Fruit fly (Drosophila melanogaster) whole organism, embryonic: Measurements from ENCODE around the gene CG31016.

Source experiments
- Asciz ChIP-seq: fragments of 200-800 bp; sonication (Bioruptor generic); optimal IDR thresholded peaks from 2 replicates; lab custom pipeline; 2017; ENCODE audit warnings: missing biosample characterization, mild to moderate bottlenecking, missing genetic modification characterization, missing genetic modification reagents
- CG13624 ChIP-seq: fragments of 200-800 bp; sonication (Bioruptor generic); optimal IDR thresholded peaks from 2 replicates; lab custom pipeline; 2016; ENCODE audit warnings: missing biosample characterization, missing genetic modification characterization
- CG13894 ChIP-seq: fragments of 200-800 bp; sonication (Bioruptor generic); optimal IDR thresholded peaks from 3 replicates; lab custom pipeline; 2018; ENCODE audit warnings: missing biosample characterization, mild to moderate bottlenecking, missing genetic modification characterization, moderate library complexity
- CG15514 ChIP-seq: fragments of 200-800 bp; sonication (Bioruptor generic); optimal IDR thresholded peaks from 3 replicates; lab custom pipeline; 2017; ENCODE audit warnings: missing biosample characterization, missing genetic modification characterization, mild to moderate bottlenecking, moderate library complexity, missing genetic modification reagents
- CG18619 ChIP-seq: fragments of 200-800 bp; sonication (Bioruptor generic); optimal IDR thresholded peaks from 3 replicates; lab custom pipeline; 2017; ENCODE audit warnings: missing biosample characterization, mild to moderate bottlenecking, missing genetic modification characterization
- CG2678 ChIP-seq: fragments of 200-800 bp; sonication (Bioruptor generic); optimal IDR thresholded peaks from 3 replicates; lab custom pipeline; 2019; ENCODE audit warnings: missing biosample characterization, mild to moderate bottlenecking, missing genetic modification characterization, moderate library complexity
- CG2712 ChIP-seq: fragments of 200-800 bp; optimal IDR thresholded peaks from 3 replicates; lab custom pipeline; 2019; ENCODE audit warnings: missing biosample characterization, mild to moderate bottlenecking, missing genetic modification characterization, moderate library complexity
- CG2889 ChIP-seq: fragments of 200-800 bp; sonication (Bioruptor generic); IDR thresholded peaks from 3 replicates; pipeline ENCODE4 v1.3.6; 2022; ENCODE audit warnings: missing biosample characterization, missing genetic modification characterization
- CG30431 ChIP-seq: fragments of 200-800 bp; sonication (Bioruptor generic); optimal IDR thresholded peaks from 2 replicates; lab custom pipeline; 2017; ENCODE audit warnings: missing biosample characterization, missing genetic modification characterization
- CG3065 ChIP-seq: fragments of 200-800 bp; sonication (Bioruptor generic); optimal IDR thresholded peaks from 2 replicates; lab custom pipeline; 2016; ENCODE audit warnings: missing biosample characterization, missing genetic modification characterization
- CG34376 ChIP-seq: fragments of 200-800 bp; sonication (Bioruptor generic); optimal IDR thresholded peaks from 2 replicates; lab custom pipeline; 2018; ENCODE audit warnings: missing biosample characterization, mild to moderate bottlenecking, missing genetic modification characterization
- CG4360 ChIP-seq: fragments of 200-800 bp; sonication (Bioruptor generic); IDR thresholded peaks from 2 replicates; pipeline ENCODE4 v1.3.6; 2022; ENCODE audit warnings: missing biosample characterization, missing genetic modification characterization
- CG43689 ChIP-seq: fragments of 200-800 bp; sonication (Bioruptor generic); IDR thresholded peaks from 2 replicates; pipeline ENCODE4 v1.3.6; 2022; ENCODE audit warnings: missing biosample characterization, missing genetic modification characterization
- CG6272 ChIP-seq: fragments of 200-800 bp; sonication (Bioruptor generic); IDR thresholded peaks from 2 replicates; pipeline ENCODE4 v1.3.6; 2022; ENCODE audit warnings: missing biosample characterization, missing genetic modification characterization
- CG7357 ChIP-seq: fragments of 200-800 bp; sonication (Bioruptor generic); IDR thresholded peaks from 3 replicates; pipeline ENCODE4 v1.3.6; 2022; ENCODE audit warnings: missing biosample characterization, missing genetic modification characterization
- CG9817 ChIP-seq: fragments of 200-800 bp; sonication (Bioruptor generic); optimal IDR thresholded peaks from 2 replicates; lab custom pipeline; 2018; ENCODE audit warnings: missing biosample characterization, mild to moderate bottlenecking, missing genetic modification characterization, moderate library complexity
- CTCF ChIP-seq: fragments of 200-800 bp; sonication (Bioruptor generic); optimal IDR thresholded peaks from 2 replicates; lab custom pipeline; 2017; ENCODE audit warnings: missing biosample characterization, mild to moderate bottlenecking, missing genetic modification characterization, moderate library complexity
- CrebB ChIP-seq: fragments of 200-800 bp; sonication (Bioruptor generic); optimal IDR thresholded peaks from 3 replicates; lab custom pipeline; 2018; ENCODE audit warnings: missing biosample characterization, mild to moderate bottlenecking, missing genetic modification characterization
- Ets97D ChIP-seq: fragments of 200-800 bp; sonication (Bioruptor generic); optimal IDR thresholded peaks from 3 replicates; lab custom pipeline; 2016; ENCODE audit warnings: missing biosample characterization, missing genetic modification characterization
- Fer1 ChIP-seq: fragments of 200-800 bp; sonication (Bioruptor generic); optimal IDR thresholded peaks from 2 replicates; lab custom pipeline; 2017; ENCODE audit warnings: missing biosample characterization, mild to moderate bottlenecking, missing genetic modification characterization
- HLH4C ChIP-seq: fragments of 200-800 bp; sonication (Bioruptor generic); IDR thresholded peaks from 3 replicates; pipeline ENCODE4 v1.3.6; 2022; ENCODE audit warnings: missing biosample characterization, missing genetic modification characterization; ENCODE audit not compliant: partially characterized antibody
- Hr39 ChIP-seq: fragments of >200 bp; optimal IDR thresholded peaks from 2 replicates; lab custom pipeline; 2017
- Kr ChIP-seq: fragments of 200-800 bp; sonication (Bioruptor generic); optimal IDR thresholded peaks from 2 replicates; lab custom pipeline; 2017; ENCODE audit warnings: missing biosample characterization, mild to moderate bottlenecking, missing genetic modification characterization
- Lim3 ChIP-seq: fragments of 200-800 bp; sonication (Bioruptor generic); IDR thresholded peaks from 2 replicates; pipeline ENCODE4 v1.3.6; 2022; ENCODE audit warnings: missing biosample characterization, missing genetic modification characterization
- ara ChIP-seq: fragments of 200-800 bp; sonication (Bioruptor generic); IDR thresholded peaks from 2 replicates; pipeline ENCODE4 v1.3.6; 2022; ENCODE audit warnings: missing biosample characterization, missing genetic modification characterization
- bbx ChIP-seq: fragments of 200-800 bp; sonication (Bioruptor generic); IDR thresholded peaks from 2 replicates; pipeline ENCODE4 v1.3.6; 2022; ENCODE audit warnings: missing biosample characterization, missing genetic modification characterization; ENCODE audit not compliant: partially characterized antibody
- crc ChIP-seq: fragments of 200-800 bp; sonication (Bioruptor generic); optimal IDR thresholded peaks from 2 replicates; lab custom pipeline; 2016; ENCODE audit warnings: missing biosample characterization, missing genetic modification characterization
- disco-r ChIP-seq: fragments of 200-800 bp; sonication (Bioruptor generic); optimal IDR thresholded peaks from 2 replicates; lab custom pipeline; 2016; ENCODE audit warnings: missing biosample characterization, missing genetic modification characterization
- dysf ChIP-seq: fragments of 200-800 bp; sonication (Bioruptor generic); IDR thresholded peaks from 3 replicates; pipeline ENCODE4 v1.3.6; 2022; ENCODE audit warnings: missing biosample characterization, missing genetic modification characterization
- exex ChIP-seq: fragments of 200-800 bp; sonication (Bioruptor generic); optimal IDR thresholded peaks from 4 replicates; lab custom pipeline; 2018; ENCODE audit warnings: missing biosample characterization, mild to moderate bottlenecking, missing genetic modification characterization, moderate library complexity
- gfzf ChIP-seq: fragments of 200-800 bp; sonication (Bioruptor generic); optimal IDR thresholded peaks from 2 replicates; lab custom pipeline; 2016; ENCODE audit warnings: missing biosample characterization, mild to moderate bottlenecking, missing genetic modification characterization, moderate library complexity
- hb ChIP-seq: fragments of 200-800 bp; sonication (Bioruptor generic); IDR thresholded peaks from 3 replicates; pipeline ENCODE4 v1.3.6; 2022; ENCODE audit warnings: missing biosample characterization, missing genetic modification characterization; ENCODE audit not compliant: partially characterized antibody
- hbn ChIP-seq: fragments of 200-800 bp; sonication (Bioruptor generic); IDR thresholded peaks from 2 replicates; pipeline ENCODE4 v1.3.6; 2022; ENCODE audit warnings: missing biosample characterization, missing genetic modification characterization; ENCODE audit not compliant: partially characterized antibody
- her ChIP-seq: fragments of 200-800 bp; sonication (Bioruptor generic); optimal IDR thresholded peaks from 2 replicates; lab custom pipeline; 2016; ENCODE audit warnings: missing biosample characterization, missing genetic modification characterization
- hth ChIP-seq: fragments of >200 bp; optimal IDR thresholded peaks from 2 replicates; lab custom pipeline; 2017; ENCODE audit warnings: inconsistent platforms
- lov ChIP-seq, 2 experiments: fragments of 200-800 bp in 1 of 2; fragments of >200 bp in 1 of 2; sonication (Bioruptor generic) in 1 of 2; IDR thresholded peaks in 1 of 2; optimal IDR thresholded peaks in 1 of 2; 2 replicates in 1 of 2; 3 replicates in 1 of 2; pipeline versions ENCODE4 v1.3.6 to Lab custom; 2017 to 2022; ENCODE audit warnings: missing biosample characterization in 1 of 2, missing genetic modification characterization in 1 of 2
- mirr ChIP-seq: fragments of 200-800 bp; sonication (Bioruptor generic); optimal IDR thresholded peaks from 3 replicates; lab custom pipeline; 2018; ENCODE audit warnings: missing biosample characterization, mild to moderate bottlenecking, missing genetic modification characterization
- odd ChIP-seq: fragments of 200-800 bp; sonication (Bioruptor generic); optimal IDR thresholded peaks from 2 replicates; lab custom pipeline; 2017; ENCODE audit warnings: missing biosample characterization, mild to moderate bottlenecking, missing genetic modification characterization
- pnt ChIP-seq: fragments of 200-800 bp; sonication (Bioruptor generic); optimal IDR thresholded peaks from 3 replicates; lab custom pipeline; 2016; ENCODE audit warnings: missing biosample characterization, missing genetic modification characterization
- ranshi ChIP-seq: fragments of 200-800 bp; sonication (Bioruptor generic); IDR thresholded peaks from 2 replicates; pipeline ENCODE4 v1.3.6; 2022; ENCODE audit warnings: missing biosample characterization, missing genetic modification characterization
- ssp ChIP-seq: fragments of 200-800 bp; sonication (Bioruptor generic); IDR thresholded peaks from 2 replicates; pipeline ENCODE4 v1.3.6; 2022; ENCODE audit warnings: missing biosample characterization, missing genetic modification characterization
- stc ChIP-seq: fragments of 200-800 bp; sonication (Bioruptor generic); IDR thresholded peaks from 2 replicates; pipeline ENCODE4 v1.3.6; 2022; ENCODE audit warnings: missing biosample characterization, missing genetic modification characterization
- sug ChIP-seq: fragments of 200-800 bp; optimal IDR thresholded peaks from 2 replicates; lab custom pipeline; 2019; ENCODE audit warnings: missing biosample characterization, mild to moderate bottlenecking, missing genetic modification characterization, moderate library complexity
- trh ChIP-seq: fragments of 200-800 bp; sonication (Bioruptor generic); optimal IDR thresholded peaks from 2 replicates; lab custom pipeline; 2016; ENCODE audit warnings: missing biosample characterization, missing genetic modification characterization
- wor ChIP-seq: fragments of 200-800 bp; sonication (Bioruptor generic); IDR thresholded peaks from 2 replicates; pipeline ENCODE4 v1.3.6; 2022; ENCODE audit warnings: missing biosample characterization, missing genetic modification characterization
- z ChIP-seq: fragments of 200-800 bp; sonication (Bioruptor generic); IDR thresholded peaks from 3 replicates; pipeline ENCODE4 v1.3.6; 2022; ENCODE audit warnings: missing biosample characterization, missing genetic modification characterization

Gene CG31016

dm6 chr3R:30590845-30591244 is 15.1 kb upstream of the CG31016 start:
- TF ChIP-seq CG9817, result no peak

- TF ChIP-seq CG13894, result peak; percentile 25
- peak; percentile 79 for TF ChIP-seq exex (tag; lab: Kevin White, UChicago)
- 0 out of 3 replicates have a peak, but pooled peaks have one; percentile 7 for TF ChIP-seq dysf (GFP tag; lab: Robert Waterston, UW)
- no peak for TF ChIP-seq Lim3 (GFP tag; lab: Robert Waterston, UW)
- peak; percentile 24 for TF ChIP-seq mirr (GFP tag; lab: Kevin White, UChicago)
- TF ChIP-seq CG2889, result 0 out of 3 replicates have a peak, but pooled peaks have one; percentile 39
- TF ChIP-seq CG2678 (tag; lab: Kevin White, UChicago), result peak; percentile 9
- TF ChIP-seq CTCF, result no peak
- no peak for TF ChIP-seq hth (lab: Kevin White, UChicago)
- TF ChIP-seq CG2712, result no peak
- peak; percentile 41 for TF ChIP-seq CG15514 (GFP tag; lab: Kevin White, UChicago)
- TF ChIP-seq Ets97D (GFP tag; lab: Kevin White, UChicago), result no peak
- no peak for TF ChIP-seq HLH4C (GFP tag; lab: Robert Waterston, UW)
- peak; percentile 50 for TF ChIP-seq CG34376 (GFP tag; lab: Kevin White, UChicago)
- no peak for TF ChIP-seq crc (GFP tag; lab: Kevin White, UChicago)
- peak; percentile 58 for TF ChIP-seq sug (tag; lab: Kevin White, UChicago)
Observed at dm6 chr3R:30592733-30593132, 13.3 kb upstream of the CG31016 start.

dm6 chr3R:30596704-30597103 is 9.3 kb upstream of the CG31016 start, which contains the start of gene CG31019:
Gene CG31019, plus strand, starts transcription at chr3R:30597004.
- no peak for TF ChIP-seq her (GFP tag; lab: Kevin White, UChicago)
- no peak for TF ChIP-seq stc (GFP tag; lab: Robert Waterston, UW)

DNA sequence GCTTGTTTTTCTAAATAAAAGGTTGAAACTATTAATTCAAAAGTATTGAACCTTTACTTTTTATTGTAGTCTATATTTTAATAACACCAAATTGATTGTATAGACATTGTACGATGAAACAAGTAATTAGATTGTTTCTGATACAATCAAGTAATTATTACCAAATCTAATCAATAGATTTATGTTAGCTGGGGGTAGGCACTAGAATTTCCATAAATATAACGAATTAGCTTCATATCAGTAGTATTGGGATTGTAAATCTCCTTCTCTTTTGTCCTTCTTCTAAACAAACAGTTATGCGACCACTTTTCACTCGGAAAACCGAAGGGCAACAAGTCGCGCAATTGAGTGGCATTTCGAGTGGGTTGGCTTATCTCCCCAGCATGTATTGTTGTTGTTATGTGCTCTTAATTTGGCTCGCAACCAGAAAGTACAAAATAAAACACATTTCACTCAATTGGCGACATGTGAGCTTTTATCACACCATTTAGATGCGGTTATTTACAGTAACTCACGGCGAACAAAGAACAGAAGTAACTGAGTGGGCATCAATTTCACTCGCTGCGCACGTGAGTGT is 6.5 kb upstream of the CG31016 start:
- TF ChIP-seq disco-r (GFP tag; lab: Kevin White, UChicago), result no peak
- no peak for TF ChIP-seq ssp (GFP tag; lab: Robert Waterston, UW)
- no peak for TF ChIP-seq hbn (GFP tag; lab: Robert Waterston, UW)
- peak; percentile 98 for TF ChIP-seq exex (tag; lab: Kevin White, UChicago)
- no peak for TF ChIP-seq Hr39
- no peak for TF ChIP-seq ranshi
- no peak for TF ChIP-seq Lim3 (GFP tag; lab: Robert Waterston, UW)
- TF ChIP-seq CG43689 (GFP tag; lab: Robert Waterston, UW), result no peak
- no peak for TF ChIP-seq CG18619 (GFP tag; lab: Kevin White, UChicago)
- TF ChIP-seq CG6272, result no peak
- TF ChIP-seq bbx (GFP tag; lab: Robert Waterston, UW), result no peak
- TF ChIP-seq sug (tag; lab: Kevin White, UChicago), result peak; percentile 97
- TF ChIP-seq lov (optimal IDR thresholded peaks at IDR 0.05; lab: Kevin White, UChicago), result no peak
- no peak for TF ChIP-seq lov (GFP tag; IDR thresholded peaks at IDR 0.05; lab: Robert Waterston, UW)
- no peak for TF ChIP-seq odd
- no peak for TF ChIP-seq gfzf (GFP tag; lab: Kevin White, UChicago)
- TF ChIP-seq CG3065 (GFP tag; lab: Kevin White, UChicago), result no peak
- TF ChIP-seq Fer1 (GFP tag; lab: Kevin White, UChicago), result no peak
- no peak for TF ChIP-seq CG7357
- peak; percentile 97 for TF ChIP-seq z (GFP tag; lab: Robert Waterston, UW)
- TF ChIP-seq Kr, result no peak
- no peak for TF ChIP-seq CG13624 (GFP tag; lab: Kevin White, UChicago)
- no peak for TF ChIP-seq hb
- no peak for TF ChIP-seq CG30431 (GFP tag; lab: Kevin White, UChicago)
- TF ChIP-seq CG4360 (GFP tag; lab: Robert Waterston, UW), result peak; percentile 81
- no peak for TF ChIP-seq trh (GFP tag; lab: Kevin White, UChicago)
- no peak for TF ChIP-seq CrebB (tag; lab: Kevin White, UChicago)
- no peak for TF ChIP-seq Asciz
- TF ChIP-seq wor (GFP tag; lab: Robert Waterston, UW), result no peak
- no peak for TF ChIP-seq ara
- no peak for TF ChIP-seq pnt (GFP tag; lab: Kevin White, UChicago)
- TF ChIP-seq CG34376 (GFP tag; lab: Kevin White, UChicago), result peak; percentile 43
